Worm (Caenorhabditis elegans) whole organism, L4 larva: ENCODE data around the gene srg-24.

Source experiments
- F44E2.7 ChIP-seq: fragments of 200-800 bp; sonication (Bioruptor generic); IDR thresholded peaks from 2 replicates; pipeline ENCODE4 v2.1.2; 2022; ENCODE audit warnings: missing genetic modification characterization, missing compliant biosample characterization
- R02D3.7 ChIP-seq: fragments of 150-350 bp; sonication (generic microtip); optimal IDR thresholded peaks from 3 replicates; lab custom pipeline; 2014; ENCODE audit warnings: missing biosample characterization, missing genetic modification characterization
- ama-1 ChIP-seq: fragments of 150-350 bp; optimal IDR thresholded peaks from 2 replicates; lab custom pipeline; 2014; ENCODE audit warnings: inconsistent platforms, mixed read lengths
- ceh-20 ChIP-seq: fragments of 200-800 bp; sonication (Bioruptor generic); IDR thresholded peaks from 2 replicates; pipeline ENCODE4 v1.3.6; 2022; ENCODE audit warnings: missing genetic modification reagents, missing genetic modification characterization, missing compliant biosample characterization
- ceh-32 ChIP-seq: sonication (generic microtip); optimal IDR thresholded peaks from 2 replicates; lab custom pipeline; 2016; ENCODE audit warnings: mild to moderate bottlenecking, missing genetic modification characterization, missing compliant biosample characterization; ENCODE audit not compliant: poor library complexity
- daf-16 ChIP-seq, 3 experiments: sonication (generic microtip); optimal IDR thresholded peaks; 2 replicates each; lab custom pipeline; 2016 to 2017; ENCODE audit warnings: missing genetic modification characterization in 3 of 3, missing genetic modification reagents in 3 of 3, mild to moderate bottlenecking in 2 of 3, missing compliant biosample characterization in 2 of 3, missing biosample characterization in 1 of 3, moderate library complexity in 1 of 3
- daf-19 ChIP-seq: fragments of 200-800 bp; sonication (Bioruptor generic); conservative IDR thresholded peaks from 2 replicates; pipeline ENCODE4 v1.3.6; 2022; ENCODE audit warnings: missing genetic modification characterization, missing compliant biosample characterization
- dmd-6 ChIP-seq: fragments of 200-800 bp; sonication (Bioruptor generic); IDR thresholded peaks from 2 replicates; pipeline ENCODE4 v1.3.6; 2022; ENCODE audit warnings: missing genetic modification reagents, missing genetic modification characterization, missing compliant biosample characterization
- dpl-1 ChIP-seq: fragments of 150-350 bp; optimal IDR thresholded peaks from 2 replicates; lab custom pipeline; 2014; ENCODE audit warnings: missing biosample characterization, missing genetic modification reagents, missing genetic modification characterization
- dve-1 ChIP-seq: sonication (generic microtip); optimal IDR thresholded peaks from 2 replicates; lab custom pipeline; 2017; ENCODE audit warnings: antibody characterized with exemption, mild to moderate bottlenecking, missing genetic modification characterization, missing compliant biosample characterization; ENCODE audit not compliant: insufficient read depth
- egl-43 ChIP-seq: fragments of 200-800 bp; sonication (Bioruptor generic); IDR thresholded peaks from 2 replicates; pipeline ENCODE4 v1.3.6; 2022; ENCODE audit warnings: missing genetic modification reagents, missing genetic modification characterization, missing compliant biosample characterization
- hlh-30 ChIP-seq: sonication (generic microtip); optimal IDR thresholded peaks from 2 replicates; lab custom pipeline; 2017; ENCODE audit warnings: antibody characterized with exemption, mild to moderate bottlenecking, missing genetic modification characterization, missing compliant biosample characterization; ENCODE audit not compliant: insufficient read depth
- hmg-1.1 ChIP-seq: fragments of 200-800 bp; sonication (Bioruptor generic); IDR thresholded peaks from 2 replicates; pipeline ENCODE4 v1.3.6; 2022; ENCODE audit warnings: missing genetic modification reagents, missing genetic modification characterization, missing compliant biosample characterization
- jun-1 ChIP-seq: fragments of 150-350 bp; optimal IDR thresholded peaks from 2 replicates; lab custom pipeline; 2014; ENCODE audit warnings: missing biosample characterization, missing genetic modification reagents, missing genetic modification characterization
- lim-7 ChIP-seq: fragments of 200-800 bp; sonication (Bioruptor generic); IDR thresholded peaks from 2 replicates; pipeline ENCODE4 v1.3.6; 2022; ENCODE audit warnings: missing genetic modification characterization, missing compliant biosample characterization
- lin-1 ChIP-seq: fragments of 200-800 bp; sonication (Bioruptor generic); IDR thresholded peaks from 2 replicates; pipeline ENCODE4 v1.3.6; 2022; ENCODE audit warnings: missing genetic modification reagents, missing genetic modification characterization, missing compliant biosample characterization
- lin-13 ChIP-seq: fragments of 150-350 bp; optimal IDR thresholded peaks from 2 replicates; lab custom pipeline; 2014; ENCODE audit warnings: missing biosample characterization, missing genetic modification reagents, missing genetic modification characterization
- lin-29 ChIP-seq: fragments of 200-800 bp; sonication (Bioruptor generic); IDR thresholded peaks from 2 replicates; pipeline ENCODE4 v1.3.6; 2022; ENCODE audit warnings: missing genetic modification reagents, missing genetic modification characterization, missing compliant biosample characterization
- lin-39 ChIP-seq: fragments of 150-350 bp; optimal IDR thresholded peaks from 2 replicates; lab custom pipeline; 2014; ENCODE audit warnings: missing biosample characterization, missing genetic modification reagents, missing genetic modification characterization
- madf-5 ChIP-seq, 2 experiments: fragments of 200-800 bp; sonication (Bioruptor generic); IDR thresholded peaks; 2 replicates each; pipeline ENCODE4 v1.3.6; 2022; ENCODE audit warnings: missing compliant biosample characterization in 2 of 2, missing genetic modification characterization in 2 of 2
- madf-9 ChIP-seq: fragments of 200-800 bp; sonication (Bioruptor generic); conservative IDR thresholded peaks from 2 replicates; pipeline ENCODE4 v1.3.6; 2022; ENCODE audit warnings: missing genetic modification reagents, missing genetic modification characterization, missing compliant biosample characterization
- mep-1 ChIP-seq: fragments of 150-350 bp; sonication (generic microtip); optimal IDR thresholded peaks from 3 replicates; lab custom pipeline; 2014; ENCODE audit warnings: missing biosample characterization, missing genetic modification characterization
- mes-2 ChIP-seq: sonication (generic microtip); optimal IDR thresholded peaks from 2 replicates; lab custom pipeline; 2016; ENCODE audit warnings: missing genotype, mild to moderate bottlenecking, missing genetic modification characterization, missing compliant biosample characterization; ENCODE audit not compliant: poor library complexity, severe bottlenecking
- nhr-102 ChIP-seq: sonication (generic microtip); optimal IDR thresholded peaks from 2 replicates; lab custom pipeline; 2016; ENCODE audit warnings: mild to moderate bottlenecking, missing genetic modification characterization, moderate library complexity, missing compliant biosample characterization
- nhr-28 ChIP-seq: fragments of 150-350 bp; optimal IDR thresholded peaks from 2 replicates; lab custom pipeline; 2014; ENCODE audit warnings: missing biosample characterization, missing genetic modification characterization
- nhr-42 ChIP-seq: fragments of 200-800 bp; sonication (Bioruptor generic); IDR thresholded peaks from 2 replicates; pipeline ENCODE4 v1.3.6; 2022; ENCODE audit warnings: missing genetic modification characterization, missing compliant biosample characterization
- nhr-6 ChIP-seq: fragments of 150-350 bp; optimal IDR thresholded peaks from 2 replicates; lab custom pipeline; 2014; ENCODE audit warnings: missing biosample characterization, missing genetic modification characterization
- pha-4 ChIP-seq, 2 experiments: fragments of 150-350 bp in 1 of 2; fragments of 200-800 bp in 1 of 2; sonication (Bioruptor generic) in 1 of 2; IDR thresholded peaks in 1 of 2; optimal IDR thresholded peaks in 1 of 2; 2 replicates each; pipeline versions ENCODE4 v1.3.6 to Lab custom; 2014 to 2022; ENCODE audit warnings: missing genetic modification characterization in 2 of 2, missing genetic modification reagents in 2 of 2, missing biosample characterization in 1 of 2, missing compliant biosample characterization in 1 of 2
- pqm-1 ChIP-seq: sonication (generic microtip); optimal IDR thresholded peaks from 2 replicates; lab custom pipeline; 2017; ENCODE audit warnings: missing biosample characterization, missing genetic modification characterization
- rbr-2 ChIP-seq: sonication (generic microtip); optimal IDR thresholded peaks from 2 replicates; lab custom pipeline; 2016; ENCODE audit warnings: missing genotype, missing genetic modification characterization, missing compliant biosample characterization
- saeg-2 ChIP-seq: fragments of 200-800 bp; sonication (Bioruptor generic); IDR thresholded peaks from 2 replicates; pipeline ENCODE4 v1.3.6; 2022; ENCODE audit warnings: missing genetic modification reagents, missing genetic modification characterization, missing compliant biosample characterization
- set-16 ChIP-seq: fragments of 200-800 bp; sonication (Bioruptor generic); IDR thresholded peaks from 2 replicates; pipeline ENCODE4 v1.3.6; 2022; ENCODE audit warnings: missing genetic modification reagents, missing genetic modification characterization, missing compliant biosample characterization
- skn-1 ChIP-seq: fragments of 150-350 bp; optimal IDR thresholded peaks from 2 replicates; lab custom pipeline; 2014; ENCODE audit warnings: missing biosample characterization, missing genetic modification characterization
- snpc-4 ChIP-seq: fragments of 150-350 bp; optimal IDR thresholded peaks from 2 replicates; lab custom pipeline; 2014; ENCODE audit warnings: missing biosample characterization, missing genetic modification characterization
- spr-1 ChIP-seq: sonication (generic microtip); optimal IDR thresholded peaks from 2 replicates; lab custom pipeline; 2016; ENCODE audit warnings: mild to moderate bottlenecking, missing genetic modification characterization, missing compliant biosample characterization
- unc-62 ChIP-seq, 3 experiments: fragments of 150-350 bp in 1 of 3; sonication (generic microtip); optimal IDR thresholded peaks in 2 of 3; peaks in 1 of 3; 1 replicate in 1 of 3; 2 replicates in 2 of 3; lab custom pipeline; 2014 to 2017; ENCODE audit warnings: missing biosample characterization in 3 of 3, missing genetic modification characterization in 3 of 3, missing genetic modification reagents in 3 of 3, missing genotype in 1 of 3
- zfp-2 ChIP-seq: sonication (generic microtip); optimal IDR thresholded peaks from 2 replicates; lab custom pipeline; 2016; ENCODE audit warnings: mild to moderate bottlenecking, missing genetic modification characterization, missing compliant biosample characterization
- zip-2 ChIP-seq: fragments of 150-350 bp; optimal IDR thresholded peaks from 2 replicates; lab custom pipeline; 2014; ENCODE audit warnings: missing biosample characterization, missing genetic modification characterization
- ztf-7 ChIP-seq: fragments of 150-350 bp; optimal IDR thresholded peaks from 2 replicates; lab custom pipeline; 2014; ENCODE audit warnings: missing biosample characterization, missing genetic modification characterization

srg-24 gene

DNA sequence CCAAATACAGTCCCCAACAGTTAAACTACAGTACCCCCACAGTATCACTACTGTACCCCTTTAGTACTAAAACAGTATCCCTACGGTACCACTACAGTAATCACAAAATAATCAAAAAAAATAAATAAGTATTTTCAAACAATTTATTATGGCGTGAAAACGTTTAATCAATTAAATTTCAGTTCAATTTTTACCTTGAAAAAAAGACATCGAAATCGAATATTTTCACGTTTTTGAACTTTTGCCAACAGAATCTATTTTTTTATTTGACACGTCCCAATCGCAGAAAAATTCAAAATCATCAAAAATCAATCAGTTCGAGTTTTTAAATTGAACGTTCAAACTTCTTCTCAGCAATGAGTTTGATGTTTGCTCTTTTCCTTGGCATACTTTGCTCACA, 13.5 kb upstream of the srg-24 start, which contains the start of gene clec-123:
TSS of gene clec-123 (plus strand) at position 301 of the 400 bp plus-strand sequence.
- TF ChIP-seq set-16 (GFP tag; lab: Robert Waterston, UW) (no peak), egl-43 (GFP tag; lab: Robert Waterston, UW) (no peak), unc-62 (GFP tag; optimal IDR thresholded peaks at IDR 0.05 in 1 of 2; lab: Kevin White, UChicago) (no peak), unc-62 (tag; optimal IDR thresholded peaks at IDR 0.05; lab: Kevin White, UChicago) (no peak), madf-9 (no peak), spr-1 (no peak), ceh-32 (tag; lab: Kevin White, UChicago) (no peak), hlh-30 (tag; lab: Kevin White, UChicago) (no peak)
- TF ChIP-seq, all 104 proteins: peak for 0

DNA sequence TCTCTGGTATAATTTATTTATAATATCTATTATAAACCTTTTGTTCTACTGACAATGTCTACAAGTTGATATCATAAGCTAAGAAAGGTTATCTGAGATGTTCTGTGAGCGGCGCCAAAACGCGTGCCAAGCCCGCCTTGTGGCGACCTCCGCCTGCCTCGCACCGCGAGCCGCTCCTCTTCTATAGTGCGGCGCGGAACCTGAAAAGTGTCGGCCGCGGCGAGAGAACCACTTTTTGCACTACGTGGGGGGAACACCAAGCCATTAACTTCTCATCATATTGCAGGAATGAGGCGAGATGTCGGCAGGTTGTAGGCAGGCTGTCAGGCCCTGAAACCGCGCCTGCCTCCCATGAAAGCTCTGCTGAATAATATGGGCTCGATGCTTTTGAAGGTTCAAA, 12.8 kb upstream of the srg-24 start:
- no peak for TF ChIP-seq lin-1
- no peak for TF ChIP-seq mep-1 (tag; lab: Kevin White, UChicago)
- no peak for TF ChIP-seq madf-5 (GFP tag; IDR thresholded peaks at IDR 0.05; lab: Robert Waterston, UW)
- TF ChIP-seq set-16 (GFP tag; lab: Robert Waterston, UW) = peak; percentile 88
- TF ChIP-seq zfp-2 (tag; lab: Kevin White, UChicago) = no peak
- TF ChIP-seq dve-1 (tag; lab: Kevin White, UChicago) = no peak
- no peak for TF ChIP-seq ama-1
- no peak for TF ChIP-seq daf-19 (GFP tag; lab: Robert Waterston, UW)
- peak; percentile 53 for TF ChIP-seq snpc-4 (tag; lab: Kevin White, UChicago)
- TF ChIP-seq lim-7 = no peak
- peak; percentile 22; the same call in 1 of the 2 replicates for TF ChIP-seq pha-4 (GFP tag; IDR thresholded peaks at IDR 0.05; lab: Robert Waterston, UW)
- no peak for TF ChIP-seq pha-4 (tag; optimal IDR thresholded peaks at IDR 0.05; lab: Kevin White, UChicago)
- no peak for TF ChIP-seq lin-39 (tag; lab: Kevin White, UChicago)

- TF ChIP-seq pqm-1 (tag; lab: Kevin White, UChicago) (no peak), lin-29 (GFP tag; lab: Robert Waterston, UW) (no peak), R02D3.7 (tag; lab: Kevin White, UChicago) (no peak), ama-1 (no peak), nhr-42 (GFP tag; lab: Robert Waterston, UW) (no peak), rbr-2 (no peak), nhr-28 (no peak), zfp-2 (tag; lab: Kevin White, UChicago) (no peak), ztf-7 (tag; lab: Kevin White, UChicago) (no peak), lin-13 (no peak), lin-1 (no peak), saeg-2 (GFP tag; lab: Robert Waterston, UW) (no peak), zip-2 (no peak), unc-62 (GFP tag; optimal IDR thresholded peaks at IDR 0.05 in 1 of 2; lab: Kevin White, UChicago) (no peak), unc-62 (tag; optimal IDR thresholded peaks at IDR 0.05; lab: Kevin White, UChicago) (no peak)
Measured at ce11 chrII:3112313-3112712, 11.9 kb upstream of the srg-24 start, which contains the start of gene Y25C1A.2. Gene Y25C1A.2, plus strand, starts transcription at chrII:3112613.

DNA sequence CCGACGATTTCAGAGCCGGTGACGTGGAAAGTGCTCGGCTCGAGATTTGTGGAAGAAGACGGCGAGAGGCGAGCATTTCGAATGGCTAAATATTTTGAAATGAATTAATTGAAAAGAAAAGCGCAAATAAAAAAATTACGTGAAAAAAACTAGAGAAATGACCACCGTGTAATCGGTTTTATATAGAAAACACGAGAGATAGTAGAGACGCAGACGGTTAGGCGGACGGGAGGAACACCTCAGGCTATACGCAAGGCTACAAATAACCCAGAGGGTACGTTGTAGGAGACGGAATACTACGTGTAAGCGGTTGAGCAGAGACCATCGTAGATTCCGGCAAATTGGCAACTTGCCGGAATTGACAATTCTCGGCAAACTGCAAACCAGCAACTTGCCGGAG, 10.7 kb upstream of the srg-24 start, which contains the start of gene Y25C1A.13:
TSS of gene Y25C1A.13 (minus strand) at position 101 of the 400 bp plus-strand sequence.
- no peak for TF ChIP-seq skn-1
- no peak for TF ChIP-seq set-16 (GFP tag; lab: Robert Waterston, UW)
- TF ChIP-seq pha-4 (GFP tag; IDR thresholded peaks at IDR 0.05; lab: Robert Waterston, UW) = no peak
- no peak for TF ChIP-seq pha-4 (tag; optimal IDR thresholded peaks at IDR 0.05; lab: Kevin White, UChicago)
- no peak for TF ChIP-seq nhr-102 (tag; lab: Kevin White, UChicago)
- TF ChIP-seq mes-2 (tag; lab: Kevin White, UChicago) = peak; percentile 53
- no peak for TF ChIP-seq F44E2.7
- no peak for TF ChIP-seq lin-1
- 0 out of 2 replicates have a peak, but pooled peaks have one; percentile 40 for TF ChIP-seq hmg-1.1 (GFP tag; lab: Robert Waterston, UW)
- TF ChIP-seq dve-1 (tag; lab: Kevin White, UChicago) = peak; percentile 6
- TF ChIP-seq nhr-6 (tag; lab: Kevin White, UChicago) = no peak
- no peak for TF ChIP-seq zfp-2 (tag; lab: Kevin White, UChicago)
- no peak for TF ChIP-seq jun-1 (tag; lab: Kevin White, UChicago)
- TF ChIP-seq dmd-6 (GFP tag; lab: Robert Waterston, UW) = no peak
- TF ChIP-seq spr-1 = no peak
- no peak for TF ChIP-seq ceh-20 (GFP tag; lab: Robert Waterston, UW)
- no peak for TF ChIP-seq dpl-1 (GFP tag; lab: Kevin White, UChicago)
- no peak for TF ChIP-seq daf-16 (GFP tag; optimal IDR thresholded peaks at IDR 0.05; lab: Kevin White, UChicago)
- peak; percentile 9 for TF ChIP-seq daf-16 (tag; optimal IDR thresholded peaks at IDR 0.05; lab: Kevin White, UChicago)
